Worm (Caenorhabditis elegans) whole organism, mixed stage, embryonic: ENCODE data around the gene cyp-35B1.

Experiments used
- elt-3 ChIP-seq: fragments of 150-350 bp; optimal IDR thresholded peaks from 2 replicates; lab custom pipeline; 2014; ENCODE audit warnings: missing biosample characterization, missing genetic modification characterization
- unc-62 ChIP-seq: fragments of 150-350 bp; optimal IDR thresholded peaks from 2 replicates; lab custom pipeline; 2014; ENCODE audit warnings: missing biosample characterization, missing genetic modification reagents, missing genetic modification characterization

- TF ChIP-seq unc-62 (GFP tag; lab: Kevin White, UChicago) (no peak), elt-3 (tag; lab: Kevin White, UChicago) (no peak)
These were observed 25.7 kb upstream of the cyp-35B1 start for ce11 chrV:3913131-3913530.
